Worm (Caenorhabditis elegans) whole organism, L1 larva: Measurements from ENCODE around the gene pgl-3.

Source experiments
- C04F5.9 ChIP-seq: sonication (generic microtip); optimal IDR thresholded peaks from 2 replicates; lab custom pipeline; 2016; ENCODE audit warnings: missing genetic modification characterization, missing compliant biosample characterization
- C16A3.4 ChIP-seq: fragments of 150-350 bp; optimal IDR thresholded peaks from 2 replicates; lab custom pipeline; 2014; ENCODE audit warnings: missing biosample characterization, missing genetic modification characterization
- Y116A8C.19 ChIP-seq: sonication (generic microtip); optimal IDR thresholded peaks from 2 replicates; lab custom pipeline; 2016; ENCODE audit warnings: missing compliant biosample characterization, missing genetic modification characterization, borderline replicate concordance
- ama-1 ChIP-seq: fragments of 150-350 bp; optimal IDR thresholded peaks from 2 replicates; lab custom pipeline; 2014
- blmp-1 ChIP-seq: fragments of 150-350 bp; optimal IDR thresholded peaks from 2 replicates; lab custom pipeline; 2014; ENCODE audit warnings: missing biosample characterization, missing genetic modification characterization
- ceh-63 ChIP-seq: fragments of 200-800 bp; sonication (Bioruptor generic); optimal IDR thresholded peaks from 2 replicates; lab custom pipeline; 2018; ENCODE audit warnings: mild to moderate bottlenecking, missing genetic modification characterization, missing compliant biosample characterization
- ceh-8 ChIP-seq: fragments of 200-800 bp; sonication (Bioruptor generic); optimal IDR thresholded peaks from 2 replicates; lab custom pipeline; 2018; ENCODE audit warnings: mild to moderate bottlenecking, missing genetic modification characterization, moderate library complexity, missing compliant biosample characterization
- ceh-88 ChIP-seq: fragments of 200-800 bp; sonication (Bioruptor generic); IDR thresholded peaks from 2 replicates; pipeline ENCODE4 v1.3.6; 2022; ENCODE audit warnings: missing genetic modification characterization, missing compliant biosample characterization
- dsc-1 ChIP-seq: sonication (generic microtip); optimal IDR thresholded peaks from 2 replicates; lab custom pipeline; 2016; ENCODE audit warnings: mild to moderate bottlenecking, missing genetic modification characterization, missing compliant biosample characterization
- egl-27 ChIP-seq, 2 experiments: fragments of 150-350 bp in 1 of 2; sonication (generic microtip); optimal IDR thresholded peaks; 3 replicates each; lab custom pipeline; 2017 to 2018; ENCODE audit warnings: missing biosample characterization in 2 of 2, missing genetic modification characterization in 2 of 2, missing genetic modification reagents in 2 of 2
- elt-2 ChIP-seq: sonication (generic microtip); optimal IDR thresholded peaks from 2 replicates; lab custom pipeline; 2016; ENCODE audit warnings: missing genetic modification characterization, mild to moderate bottlenecking, inconsistent platforms, missing compliant biosample characterization, missing genetic modification reagents
- elt-3 ChIP-seq, 6 experiments: fragments of 150-350 bp in 1 of 6; sonication (generic microtip); optimal IDR thresholded peaks; 2 replicates each; lab custom pipeline; 2017 to 2018; ENCODE audit warnings: missing biosample characterization in 6 of 6, missing genetic modification characterization in 6 of 6, inconsistent platforms in 1 of 6
- fkh-8 ChIP-seq: sonication (generic microtip); optimal IDR thresholded peaks from 2 replicates; lab custom pipeline; 2016; ENCODE audit warnings: mild to moderate bottlenecking, missing genetic modification characterization, missing compliant biosample characterization
- fos-1 ChIP-seq: fragments of 150-350 bp; optimal IDR thresholded peaks from 2 replicates; lab custom pipeline; 2014; ENCODE audit warnings: missing biosample characterization, missing genetic modification characterization
- hlh-17 ChIP-seq: fragments of 200-800 bp; sonication (Bioruptor generic); optimal IDR thresholded peaks from 2 replicates; lab custom pipeline; 2018; ENCODE audit warnings: missing genetic modification characterization, mild to moderate bottlenecking, missing compliant biosample characterization, moderate library complexity, borderline replicate concordance
- hlh-4 ChIP-seq: sonication (generic microtip); optimal IDR thresholded peaks from 2 replicates; lab custom pipeline; 2016; ENCODE audit warnings: mild to moderate bottlenecking, missing genetic modification characterization, missing compliant biosample characterization
- hpl-2 ChIP-seq: fragments of 150-350 bp; optimal IDR thresholded peaks from 2 replicates; lab custom pipeline; 2014; ENCODE audit warnings: missing biosample characterization, missing genetic modification reagents, missing genetic modification characterization
- irx-1 ChIP-seq: sonication (generic microtip); optimal IDR thresholded peaks from 2 replicates; lab custom pipeline; 2016; ENCODE audit warnings: missing genetic modification characterization, missing compliant biosample characterization
- lin-13 ChIP-seq: fragments of 150-350 bp; optimal IDR thresholded peaks from 2 replicates; lab custom pipeline; 2014; ENCODE audit warnings: missing biosample characterization, missing genetic modification reagents, missing genetic modification characterization
- lin-14 ChIP-seq: fragments of 200-800 bp; sonication (Bioruptor generic); optimal IDR thresholded peaks from 2 replicates; lab custom pipeline; 2018; ENCODE audit warnings: mild to moderate bottlenecking, missing genetic modification characterization, moderate library complexity, missing compliant biosample characterization
- lin-35 ChIP-seq, 2 experiments: fragments of 150-350 bp; optimal IDR thresholded peaks; 2 replicates each; lab custom pipeline; 2014; ENCODE audit warnings: missing biosample characterization in 2 of 2, missing genetic modification characterization in 2 of 2, missing genetic modification reagents in 2 of 2
- lsy-2 ChIP-seq, 2 experiments: fragments of 150-350 bp; optimal IDR thresholded peaks; 2 replicates each; lab custom pipeline; 2014; ENCODE audit warnings: missing biosample characterization in 2 of 2, missing genetic modification characterization in 2 of 2
- mab-9 ChIP-seq: fragments of 200-800 bp; sonication (Bioruptor generic); IDR thresholded peaks from 2 replicates; pipeline ENCODE4 v1.3.6; 2022; ENCODE audit warnings: missing genetic modification reagents, missing genetic modification characterization, missing compliant biosample characterization
- nhr-11 ChIP-seq: fragments of 150-350 bp; optimal IDR thresholded peaks from 2 replicates; lab custom pipeline; 2014; ENCODE audit warnings: missing biosample characterization, missing genetic modification characterization
- nhr-20 ChIP-seq: sonication (generic microtip); optimal IDR thresholded peaks from 2 replicates; lab custom pipeline; 2016; ENCODE audit warnings: mild to moderate bottlenecking, missing genetic modification characterization, missing compliant biosample characterization
- nhr-237 ChIP-seq: fragments of 150-350 bp; optimal IDR thresholded peaks from 2 replicates; lab custom pipeline; 2014; ENCODE audit warnings: missing biosample characterization, missing genetic modification characterization
- nhr-28 ChIP-seq: fragments of 150-350 bp; optimal IDR thresholded peaks from 2 replicates; lab custom pipeline; 2014; ENCODE audit warnings: missing biosample characterization, missing genetic modification characterization
- nhr-47 ChIP-seq: sonication (generic microtip); optimal IDR thresholded peaks from 2 replicates; lab custom pipeline; 2016; ENCODE audit warnings: mild to moderate bottlenecking, missing genetic modification characterization, moderate library complexity, missing compliant biosample characterization
- nhr-71 ChIP-seq: sonication (generic microtip); optimal IDR thresholded peaks from 2 replicates; lab custom pipeline; 2016; ENCODE audit warnings: mild to moderate bottlenecking, missing genetic modification characterization, moderate library complexity, missing compliant biosample characterization
- nhr-84 ChIP-seq: sonication (generic microtip); optimal IDR thresholded peaks from 2 replicates; lab custom pipeline; 2017; ENCODE audit warnings: missing biosample characterization, missing genetic modification characterization
- pag-3 ChIP-seq: sonication (generic microtip); optimal IDR thresholded peaks from 2 replicates; lab custom pipeline; 2017; ENCODE audit warnings: missing genetic modification characterization, mild to moderate bottlenecking, missing compliant biosample characterization, antibody characterized with exemption, borderline replicate concordance; ENCODE audit not compliant: insufficient read depth
- pax-3 ChIP-seq: fragments of 200-800 bp; sonication (Bioruptor generic); optimal IDR thresholded peaks from 2 replicates; lab custom pipeline; 2018; ENCODE audit warnings: mild to moderate bottlenecking, missing genetic modification characterization, moderate library complexity, missing compliant biosample characterization
- rnt-1 ChIP-seq: sonication (generic microtip); optimal IDR thresholded peaks from 2 replicates; lab custom pipeline; 2016; ENCODE audit warnings: mild to moderate bottlenecking, missing genetic modification characterization, moderate library complexity, missing compliant biosample characterization
- sox-4 ChIP-seq: sonication (generic microtip); optimal IDR thresholded peaks from 2 replicates; lab custom pipeline; 2016; ENCODE audit warnings: missing genetic modification characterization, missing compliant biosample characterization
- sptf-1 ChIP-seq: fragments of 150-350 bp; optimal IDR thresholded peaks from 2 replicates; lab custom pipeline; 2014; ENCODE audit warnings: missing biosample characterization, missing genetic modification characterization
- sup-37 ChIP-seq: fragments of 200-800 bp; sonication (Bioruptor generic); optimal IDR thresholded peaks from 2 replicates; lab custom pipeline; 2018; ENCODE audit warnings: mild to moderate bottlenecking, missing genetic modification characterization, missing compliant biosample characterization
- swsn-7 ChIP-seq: sonication (generic microtip); optimal IDR thresholded peaks from 2 replicates; lab custom pipeline; 2016; ENCODE audit warnings: missing genetic modification characterization, missing compliant biosample characterization
- unc-130 ChIP-seq: fragments of 150-350 bp; optimal IDR thresholded peaks from 2 replicates; lab custom pipeline; 2017; ENCODE audit warnings: missing biosample characterization, missing genetic modification characterization, inconsistent platforms
- unc-30 ChIP-seq: sonication (generic microtip); optimal IDR thresholded peaks from 2 replicates; lab custom pipeline; 2017; ENCODE audit warnings: missing biosample characterization, missing genetic modification characterization
- unc-62 ChIP-seq: fragments of 150-350 bp; optimal IDR thresholded peaks from 2 replicates; lab custom pipeline; 2014; ENCODE audit warnings: missing biosample characterization, missing genetic modification reagents, missing genetic modification characterization
- xbp-1 ChIP-seq: sonication (generic microtip); optimal IDR thresholded peaks from 2 replicates; lab custom pipeline; 2016; ENCODE audit warnings: missing genetic modification characterization, missing compliant biosample characterization
- ztf-4 ChIP-seq: fragments of 150-350 bp; optimal IDR thresholded peaks from 2 replicates; lab custom pipeline; 2014; ENCODE audit warnings: missing biosample characterization, missing genetic modification characterization

pgl-3 gene

DNA sequence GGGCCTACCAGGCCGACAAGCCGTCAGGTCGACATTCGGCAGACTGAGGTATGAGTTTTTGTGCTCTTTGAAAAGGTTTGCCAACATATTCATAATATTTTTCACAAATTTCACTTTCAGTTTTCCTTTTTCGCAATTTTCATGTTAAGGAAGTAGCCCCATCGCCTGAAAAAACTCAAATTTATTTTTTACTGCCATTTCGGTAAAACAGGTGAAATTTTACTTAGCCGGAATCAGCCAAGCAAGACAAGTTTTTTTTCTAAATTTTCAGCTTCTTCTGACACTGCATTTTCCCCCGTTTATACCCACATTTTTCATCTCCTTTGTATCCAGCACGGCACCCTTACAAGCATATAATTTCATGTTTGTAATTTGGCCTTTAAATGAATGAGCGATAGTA lies 35.8 kb downstream of the pgl-3 start, which contains the start of gene R02F11.11:
R02F11.11 (plus strand) TSS at position 301 of the 400 bp plus-strand sequence.
- TF ChIP-seq ceh-63 (GFP tag; lab: Kevin White, UChicago) (no peak), sptf-1 (no peak), ztf-4 (tag; lab: Kevin White, UChicago) (no peak), irx-1 (tag; lab: Kevin White, UChicago) (no peak), lsy-2 (tag; optimal IDR thresholded peaks at IDR 0.05; lab: Kevin White, UChicago) (no peak), fkh-8 (no peak), nhr-237 (tag; lab: Kevin White, UChicago) (no peak), blmp-1 (tag; lab: Kevin White, UChicago) (no peak), nhr-47 (tag; lab: Kevin White, UChicago) (no peak), unc-62 (GFP tag; lab: Kevin White, UChicago) (no peak), elt-2 (no peak), mab-9 (GFP tag; lab: Robert Waterston, UW) (no peak), nhr-84 (tag; lab: Kevin White, UChicago) (no peak), unc-30 (no peak), C04F5.9 (tag; lab: Kevin White, UChicago) (no peak)

DNA sequence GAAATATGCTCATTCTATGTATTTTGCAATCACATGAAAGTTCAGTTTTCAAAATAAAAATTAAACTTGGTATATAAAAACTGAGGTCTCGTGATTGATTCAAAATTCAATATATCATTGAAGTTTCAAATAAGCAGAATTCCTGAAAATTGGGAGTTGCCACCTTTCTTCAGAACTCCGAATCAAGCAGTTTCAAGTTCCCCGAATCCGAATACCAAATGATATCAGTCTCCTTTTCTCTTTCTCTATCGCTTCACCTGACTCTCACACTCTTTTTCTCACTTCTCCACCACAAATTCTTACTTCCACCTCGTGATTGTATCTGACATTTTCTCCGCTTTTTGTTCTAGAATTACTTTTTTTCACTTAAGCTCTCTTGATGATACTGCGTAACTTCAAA lies 38.5 kb downstream of the pgl-3 start, which contains the start of gene R02F11.2:
R02F11.2 (plus strand) TSS at position 292 of the 400 bp plus-strand sequence.
- TF ChIP-seq hlh-4 (tag; lab: Kevin White, UChicago) (peak; percentile 92), sup-37 (GFP tag; lab: Kevin White, UChicago) (no peak), hlh-17 (GFP tag; lab: Kevin White, UChicago) (no peak), nhr-11 (peak; percentile 7), ztf-4 (tag; lab: Kevin White, UChicago) (peak; percentile 49), C04F5.9 (tag; lab: Kevin White, UChicago) (no peak), pax-3 (tag; lab: Kevin White, UChicago) (peak; percentile 51), swsn-7 (tag; lab: Kevin White, UChicago) (peak; percentile 28), sox-4 (tag; lab: Kevin White, UChicago) (peak; percentile 52), nhr-47 (tag; lab: Kevin White, UChicago) (peak; percentile 74), unc-130 (tag; lab: Kevin White, UChicago) (no peak), irx-1 (tag; lab: Kevin White, UChicago) (no peak), ceh-8 (no peak), hpl-2 (no peak), fkh-8 (peak; percentile 96), lin-35 (GFP tag; optimal IDR thresholded peaks at IDR 0.05; lab: Kevin White, UChicago) (no peak), C16A3.4 (no peak), nhr-20 (tag; lab: Kevin White, UChicago) (peak; percentile 17), ceh-63 (GFP tag; lab: Kevin White, UChicago) (no peak), nhr-71 (tag; lab: Kevin White, UChicago) (peak; percentile 85), blmp-1 (tag; lab: Kevin White, UChicago) (no peak), xbp-1 (no peak), dsc-1 (tag; lab: Kevin White, UChicago) (no peak)

DNA sequence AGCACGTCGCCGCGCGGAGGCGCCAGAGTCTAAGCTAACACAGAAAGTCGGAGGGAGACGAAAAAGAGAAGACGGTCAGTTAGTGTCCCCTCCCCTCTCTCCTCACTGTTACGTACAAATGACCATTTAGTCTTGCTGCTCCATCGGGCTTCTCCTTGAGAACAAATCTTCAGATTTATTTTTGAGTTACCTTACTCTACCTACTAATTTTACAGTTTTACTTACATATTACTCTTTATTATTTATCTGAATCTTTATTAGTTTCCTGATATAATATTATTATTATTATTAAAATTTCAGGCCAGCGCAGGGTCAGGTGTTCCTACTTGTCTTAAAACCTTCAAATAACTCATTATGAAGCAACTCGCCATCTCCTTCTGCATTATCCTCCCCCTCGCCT lies 45.0 kb downstream of the pgl-3 start, which contains the start of gene R02F11.1:
R02F11.1 (plus strand) TSS at position 301 of the 400 bp plus-strand sequence.
- TF ChIP-seq fos-1 (tag; lab: Kevin White, UChicago) (no peak), rnt-1 (tag; lab: Kevin White, UChicago) (no peak), ama-1 (lab: Kevin White, UChicago) (no peak), nhr-28 (no peak), blmp-1 (tag; lab: Kevin White, UChicago) (no peak), Y116A8C.19 (tag; lab: Kevin White, UChicago) (no peak), ceh-88 (no peak), xbp-1 (no peak), egl-27 (tag; optimal IDR thresholded peaks at IDR 0.05; lab: Kevin White, UChicago) (no peak), nhr-11 (no peak), lin-14 (GFP tag; lab: Kevin White, UChicago) (no peak), hlh-4 (tag; lab: Kevin White, UChicago) (no peak), nhr-84 (tag; lab: Kevin White, UChicago) (no peak), sox-4 (tag; lab: Kevin White, UChicago) (no peak), hpl-2 (no peak), lin-13 (GFP tag; lab: Kevin White, UChicago) (no peak), unc-130 (tag; lab: Kevin White, UChicago) (no peak), elt-3 (tag; optimal IDR thresholded peaks at IDR 0.05; lab: Kevin White, UChicago) (no peak), pag-3 (tag; lab: Kevin White, UChicago) (no peak)
